Fruit fly (Drosophila melanogaster) S2 (cell line): ENCODE measurements around the gene CG32259.

ENCODE experiments used
- CG8478 ChIP-seq: fragments of >200 bp; optimal IDR thresholded peaks from 2 replicates; lab custom pipeline; 2018
- CTCF ChIP-seq, 2 experiments: fragments of >200 bp; optimal IDR thresholded peaks; 2 replicates each; lab custom pipeline; 2018

- no peak for TF ChIP-seq CG8478 (lab: Kevin White, UChicago)
- no peak for TF ChIP-seq CTCF (optimal IDR thresholded peaks at IDR 0.05; lab: Kevin White, UChicago)
Measured at dm6 chr3L:4021260-4021831, 47.8 kb upstream of the CG32259 start, which contains the start of gene Mul1.
